Worm (Caenorhabditis elegans) whole organism, L4 larva: Measurements from ENCODE around the gene K01D12.10.

ENCODE experiments used
- attf-4 ChIP-seq: sonication (generic microtip); optimal IDR thresholded peaks from 3 replicates; lab custom pipeline; 2017; ENCODE audit warnings: missing biosample characterization, missing genetic modification characterization
- egl-27 ChIP-seq: sonication (generic microtip); optimal IDR thresholded peaks from 3 replicates; lab custom pipeline; 2017; ENCODE audit warnings: missing biosample characterization, missing genetic modification reagents, missing genetic modification characterization
- egl-43 ChIP-seq: fragments of 200-800 bp; sonication (Bioruptor generic); IDR thresholded peaks from 2 replicates; pipeline ENCODE4 v1.3.6; 2022; ENCODE audit warnings: missing genetic modification reagents, missing genetic modification characterization, missing compliant biosample characterization
- lin-15B ChIP-seq: fragments of 150-350 bp; sonication (generic microtip); optimal IDR thresholded peaks from 3 replicates; lab custom pipeline; 2014; ENCODE audit warnings: missing biosample characterization, missing genetic modification characterization
- mdl-1 ChIP-seq, 2 experiments: fragments of 150-350 bp in 1 of 2; sonication (generic microtip) in 1 of 2; optimal IDR thresholded peaks; 2 replicates each; lab custom pipeline; 2014 to 2017; ENCODE audit warnings: missing biosample characterization in 2 of 2, missing genetic modification characterization in 2 of 2
- nhr-11 ChIP-seq: fragments of 150-350 bp; optimal IDR thresholded peaks from 2 replicates; lab custom pipeline; 2014; ENCODE audit warnings: missing biosample characterization, missing genetic modification characterization
- unc-39 ChIP-seq: sonication (generic microtip); optimal IDR thresholded peaks from 2 replicates; lab custom pipeline; 2017; ENCODE audit warnings: missing biosample characterization, missing genetic modification characterization
- zag-1 ChIP-seq: fragments of 150-350 bp; optimal IDR thresholded peaks from 2 replicates; lab custom pipeline; 2014; ENCODE audit warnings: missing biosample characterization, missing genetic modification characterization

- no peak for TF ChIP-seq mdl-1 (tag; optimal IDR thresholded peaks at IDR 0.05; lab: Kevin White, UChicago)
- no peak for TF ChIP-seq egl-27 (tag; lab: Kevin White, UChicago)
- no peak for TF ChIP-seq unc-39 (tag; lab: Kevin White, UChicago)
- no peak for TF ChIP-seq zag-1
- TF ChIP-seq egl-43 (GFP tag; lab: Robert Waterston, UW): no peak
- no peak for TF ChIP-seq attf-4
- TF ChIP-seq lin-15B (tag; lab: Kevin White, UChicago): no peak
- TF ChIP-seq nhr-11 (tag; lab: Kevin White, UChicago): no peak
Observed at ce11 chrV:12446895-12447294, 40.9 kb downstream of the K01D12.10 start, which contains the start of the genes pals-38 and C54D10.9.
